Worm (Caenorhabditis elegans) whole organism, young adult: ENCODE data around the gene F08G12.3.

Experiments used
- F37B4.10 ChIP-seq: fragments of 200-800 bp; sonication (Bioruptor generic); IDR thresholded peaks from 2 replicates; pipeline ENCODE4 v1.3.6; 2022; ENCODE audit warnings: missing genetic modification characterization, missing compliant biosample characterization
- ama-1 ChIP-seq, 3 experiments: fragments of 150-350 bp in 1 of 3; sonication (generic microtip) in 2 of 3; optimal IDR thresholded peaks; 2 replicates each; lab custom pipeline; 2014 to 2018; ENCODE audit warnings: missing biosample characterization in 2 of 3, missing genetic modification characterization in 2 of 3, missing genetic modification reagents in 2 of 3
- aptf-3 ChIP-seq: fragments of 200-800 bp; sonication (Bioruptor generic); IDR thresholded peaks from 2 replicates; pipeline ENCODE4 v1.3.6; 2022; ENCODE audit warnings: missing genetic modification characterization, missing compliant biosample characterization
- atf-7 ChIP-seq: sonication (generic microtip); optimal IDR thresholded peaks from 2 replicates; lab custom pipeline; 2017; ENCODE audit warnings: mild to moderate bottlenecking, missing genetic modification characterization, missing compliant biosample characterization
- attf-6 ChIP-seq: fragments of 200-800 bp; sonication (Bioruptor generic); IDR thresholded peaks from 2 replicates; pipeline ENCODE4 v1.3.6; 2022; ENCODE audit warnings: missing genetic modification reagents, missing genetic modification characterization, missing compliant biosample characterization
- cebp-1 ChIP-seq, 2 experiments: fragments of 200-800 bp in 1 of 2; sonication (Bioruptor generic) in 1 of 2; sonication (generic microtip) in 1 of 2; IDR thresholded peaks in 1 of 2; optimal IDR thresholded peaks in 1 of 2; 2 replicates each; pipeline versions ENCODE4 v1.3.6 to Lab custom; 2017 to 2022; ENCODE audit warnings: missing compliant biosample characterization in 2 of 2, missing genetic modification characterization in 2 of 2, mild to moderate bottlenecking in 1 of 2, missing genetic modification reagents in 1 of 2, moderate library complexity in 1 of 2
- hmg-1.2 ChIP-seq: fragments of 200-800 bp; sonication (Bioruptor generic); IDR thresholded peaks from 2 replicates; pipeline ENCODE4 v1.3.6; 2022; ENCODE audit warnings: missing genetic modification reagents, missing genetic modification characterization, missing compliant biosample characterization
- hsf-1 ChIP-seq: fragments of 200-800 bp; sonication (Bioruptor generic); IDR thresholded peaks from 2 replicates; pipeline ENCODE4 v1.3.6; 2022; ENCODE audit warnings: missing genetic modification reagents, missing genetic modification characterization, missing compliant biosample characterization
- lsl-1 ChIP-seq: fragments of 200-800 bp; sonication (Bioruptor generic); optimal IDR thresholded peaks from 2 replicates; lab custom pipeline; 2018; ENCODE audit warnings: mild to moderate bottlenecking, missing genetic modification characterization, moderate library complexity, missing compliant biosample characterization
- mcd-1 ChIP-seq: fragments of 200-800 bp; sonication (Bioruptor generic); IDR thresholded peaks from 2 replicates; pipeline ENCODE4 v1.3.6; 2022; ENCODE audit warnings: missing genetic modification reagents, missing genetic modification characterization, missing compliant biosample characterization
- nhr-179 ChIP-seq: sonication (generic microtip); optimal IDR thresholded peaks from 2 replicates; lab custom pipeline; 2016; ENCODE audit warnings: mild to moderate bottlenecking, missing genetic modification characterization, missing compliant biosample characterization
- pha-4 ChIP-seq: fragments of 150-350 bp; sonication (generic microtip); optimal IDR thresholded peaks from 2 replicates; lab custom pipeline; 2014; ENCODE audit warnings: missing biosample characterization, missing genetic modification reagents, missing genetic modification characterization
- snpc-4 ChIP-seq, 5 experiments: fragments of 150-350 bp in 1 of 5; sonication (generic microtip) in 4 of 5; optimal IDR thresholded peaks; 2 replicates each; lab custom pipeline; 2014 to 2018; ENCODE audit warnings: missing genetic modification characterization in 5 of 5, missing biosample characterization in 3 of 5, antibody characterized with exemption in 2 of 5, mild to moderate bottlenecking in 2 of 5, missing compliant biosample characterization in 2 of 5, missing genotype in 2 of 5, moderate library complexity in 2 of 5, missing genetic modification reagents in 1 of 5

ce11 chrX:11270882-11271281, 29.2 kb upstream of the F08G12.3 start, which contains the start of gene ifa-1:
- TF ChIP-seq mcd-1 (GFP tag; lab: Robert Waterston, UW) (no peak), cebp-1 (GFP tag; IDR thresholded peaks at IDR 0.05; lab: Robert Waterston, UW) (no peak), cebp-1 (tag; optimal IDR thresholded peaks at IDR 0.05; lab: Kevin White, UChicago) (no peak), nhr-179 (tag; lab: Kevin White, UChicago) (no peak), attf-6 (GFP tag; lab: Robert Waterston, UW) (no peak), hmg-1.2 (GFP tag; lab: Robert Waterston, UW) (no peak), snpc-4 (GFP tag; optimal IDR thresholded peaks at IDR 0.05; lab: Kevin White, UChicago) (no peak), snpc-4 (tag; optimal IDR thresholded peaks at IDR 0.05; lab: Kevin White, UChicago) (no peak), hsf-1 (GFP tag; lab: Robert Waterston, UW) (no peak), pha-4 (no peak), aptf-3 (GFP tag; lab: Robert Waterston, UW) (no peak), F37B4.10 (GFP tag; lab: Robert Waterston, UW) (no peak), ama-1 (optimal IDR thresholded peaks at IDR 0.05; lab: Kevin White, UChicago) (no peak), ama-1 (GFP tag; optimal IDR thresholded peaks at IDR 0.05; lab: Kevin White, UChicago) (no peak), lsl-1 (GFP tag; lab: Kevin White, UChicago) (no peak), atf-7 (tag; lab: Kevin White, UChicago) (no peak)
